Fruit fly (Drosophila melanogaster): ENCODE results near the gene CG14329.

- TF ChIP-seq Myc (optimal IDR thresholded peaks at IDR 0.05) (no peak), h (optimal IDR thresholded peaks at IDR 0.05) (no peak), Sin3A (optimal IDR thresholded peaks at IDR 0.05) (no peak)
Observed at dm6 chr3R:17624549-17624948, 15.4 kb downstream of the CG14329 start.
